Fruit fly (Drosophila melanogaster): ENCODE data around the gene CG15202.

Gene CG15202

DNA sequence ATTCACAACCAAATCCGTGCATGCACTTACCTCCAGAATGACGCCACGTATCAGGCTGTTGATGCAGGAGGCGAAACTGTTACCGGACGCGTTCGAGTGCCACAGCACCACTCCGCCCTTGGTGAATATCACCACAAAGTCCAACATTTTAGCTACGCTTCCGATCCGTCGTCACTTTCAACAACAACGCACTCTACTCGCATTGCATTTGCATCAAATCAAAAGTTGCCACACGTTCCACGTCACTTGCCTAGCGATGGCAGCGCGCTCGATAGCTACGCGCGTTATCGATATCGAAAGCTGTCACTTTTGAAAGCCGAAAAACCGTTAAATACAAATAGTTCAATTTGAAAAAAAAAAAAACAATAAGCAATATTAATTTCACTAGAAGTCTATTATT, 13.5 kb upstream of the CG15202 start, which contains the start of gene SrpRalpha (continued):
- no peak for TF ChIP-seq salm (tag; optimal IDR thresholded peaks at IDR 0.05)
- TF ChIP-seq CG1529 (GFP tag; optimal IDR thresholded peaks at IDR 0.05): no peak
- TF ChIP-seq Fer3 (tag; optimal IDR thresholded peaks at IDR 0.05): no peak
- no peak for TF ChIP-seq her (GFP tag; optimal IDR thresholded peaks at IDR 0.05)
- TF ChIP-seq tup (GFP tag; optimal IDR thresholded peaks at IDR 0.05): no peak
- TF ChIP-seq knrl (GFP tag; IDR thresholded peaks at IDR 0.05; ENCODE audit: partially characterized antibody): peak; percentile 35; the same call in 1 of the 3 replicates
- no peak for TF ChIP-seq Tbp (GFP tag; optimal IDR thresholded peaks at IDR 0.05)
- TF ChIP-seq trh (GFP tag; optimal IDR thresholded peaks at IDR 0.05): no peak
- TF ChIP-seq CG15011 (GFP tag; optimal IDR thresholded peaks at IDR 0.05): no peak
- no peak for TF ChIP-seq Ets65A (GFP tag)
- no peak for TF ChIP-seq gem (tag; optimal IDR thresholded peaks at IDR 0.05)
- no peak for TF ChIP-seq dan (GFP tag; IDR thresholded peaks at IDR 0.05)
- TF ChIP-seq cwo (GFP tag; optimal IDR thresholded peaks at IDR 0.05): no peak
- no peak for TF ChIP-seq CG15479 (GFP tag; optimal IDR thresholded peaks at IDR 0.05)
- TF ChIP-seq CG34224 (GFP tag; IDR thresholded peaks at IDR 0.05; ENCODE audit: partially characterized antibody): no peak
- TF ChIP-seq CrebB (tag; optimal IDR thresholded peaks at IDR 0.05): no peak
- TF ChIP-seq z (GFP tag; IDR thresholded peaks at IDR 0.05): no peak
- TF ChIP-seq CG10979 (tag; optimal IDR thresholded peaks at IDR 0.05): no peak
- no peak for TF ChIP-seq CG3995 (GFP tag; optimal IDR thresholded peaks at IDR 0.05)
- no peak for TF ChIP-seq Sox100B (GFP tag; optimal IDR thresholded peaks at IDR 0.05)
- TF ChIP-seq chinmo (GFP tag; IDR thresholded peaks at IDR 0.05; ENCODE audit: partially characterized antibody): peak; percentile 74; the same call in 1 of the 4 replicates
- no peak for TF ChIP-seq dimm (GFP tag; IDR thresholded peaks at IDR 0.05)
- no peak for TF ChIP-seq D19B (GFP tag; optimal IDR thresholded peaks at IDR 0.05)
- no peak for TF ChIP-seq CG12659 (GFP tag; optimal IDR thresholded peaks at IDR 0.05)
- TF ChIP-seq Nf-YB (GFP tag; optimal IDR thresholded peaks at IDR 0.05): no peak
- TF ChIP-seq sens (GFP tag): peak; percentile 60
- no peak for TF ChIP-seq CG6854 (GFP tag; optimal IDR thresholded peaks at IDR 0.05)
- no peak for TF ChIP-seq pum (GFP tag; optimal IDR thresholded peaks at IDR 0.05)
- no peak for TF ChIP-seq CG2875 (GFP tag; optimal IDR thresholded peaks at IDR 0.05)
- no peak for TF ChIP-seq CHES-1-like (GFP tag; optimal IDR thresholded peaks at IDR 0.05)
- no peak for TF ChIP-seq CG17612 (GFP tag; IDR thresholded peaks at IDR 0.05)
- TF ChIP-seq CG8388 (GFP tag; optimal IDR thresholded peaks at IDR 0.05): no peak
- no peak for TF ChIP-seq ham (GFP tag; IDR thresholded peaks at IDR 0.05)
- no peak for TF ChIP-seq Nf-YC (tag; optimal IDR thresholded peaks at IDR 0.05)
- TF ChIP-seq pnt (GFP tag; optimal IDR thresholded peaks at IDR 0.05): no peak
- TF ChIP-seq CG10321 (GFP tag; IDR thresholded peaks at IDR 0.05): no peak
- no peak for TF ChIP-seq CG4617 (GFP tag; optimal IDR thresholded peaks at IDR 0.05; ENCODE audit: borderline replicate concordance)
- no peak for TF ChIP-seq CkIIα-i1 (GFP tag; IDR thresholded peaks at IDR 0.05)
- TF ChIP-seq Ada2b (GFP tag; IDR thresholded peaks at IDR 0.05): no peak
- no peak for TF ChIP-seq Hand (GFP tag; optimal IDR thresholded peaks at IDR 0.05)
- no peak for TF ChIP-seq bsh (GFP tag; optimal IDR thresholded peaks at IDR 0.05)
- TF ChIP-seq MBD-R2 (GFP tag; IDR thresholded peaks at IDR 0.05): peak; percentile 57
- no peak for TF ChIP-seq insv (GFP tag; optimal IDR thresholded peaks at IDR 0.05)
- TF ChIP-seq Hr39 (optimal IDR thresholded peaks at IDR 0.05): no peak
- TF ChIP-seq grn (GFP tag; optimal IDR thresholded peaks at IDR 0.05): no peak
- peak; percentile 14 for TF ChIP-seq CG17359 (tag; optimal IDR thresholded peaks at IDR 0.05)
- TF ChIP-seq HLH54F (GFP tag; optimal IDR thresholded peaks at IDR 0.05): no peak
- no peak for TF ChIP-seq CG31224 (GFP tag; IDR thresholded peaks at IDR 0.05)
- TF ChIP-seq Dip3 (GFP tag; optimal IDR thresholded peaks at IDR 0.05): no peak
- no peak for TF ChIP-seq CG7928 (GFP tag; optimal IDR thresholded peaks at IDR 0.05)
- TF ChIP-seq pho (GFP tag; optimal IDR thresholded peaks at IDR 0.05): no peak
- TF ChIP-seq pita (GFP tag; optimal IDR thresholded peaks at IDR 0.05): no peak

Measured in whole organism, embryonic.